Fruit fly (Drosophila melanogaster): ENCODE measurements around the gene Strump.
A peak's percentile ranks its signal among the peaks of the same experiment; 100 is the strongest.

The Strump gene

DNA sequence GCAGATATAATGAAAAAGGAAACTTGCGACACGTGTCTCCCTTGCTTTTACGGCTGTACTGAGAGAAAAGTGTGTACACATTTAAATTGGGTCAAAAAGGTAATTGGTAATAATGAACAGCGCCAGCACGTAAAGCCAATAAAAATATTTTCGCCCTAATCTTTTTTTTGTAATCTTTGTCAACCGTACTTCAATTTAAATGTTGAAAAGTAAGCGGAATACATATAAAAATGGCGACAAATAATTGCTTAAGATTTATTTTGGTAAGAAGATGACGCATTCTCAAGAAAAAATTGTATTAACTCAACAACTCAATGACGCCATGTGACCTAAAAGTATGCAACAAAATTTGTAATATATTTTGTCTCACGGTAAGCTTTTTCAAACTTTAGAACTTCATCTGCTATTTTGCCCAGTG is 26.0 kb downstream of the Strump start (continued):
- TF ChIP-seq CG11504 (tag; optimal IDR thresholded peaks at IDR 0.05) (peak; percentile 63), dpn (GFP tag; optimal IDR thresholded peaks at IDR 0.05) (peak; percentile 15 to 37), odd (GFP tag; optimal IDR thresholded peaks at IDR 0.05) (no peak), rib (GFP tag; IDR thresholded peaks at IDR 0.05) (no peak), Atf6 (GFP tag; IDR thresholded peaks at IDR 0.05) (no peak), CG4282 (GFP tag; optimal IDR thresholded peaks at IDR 0.05) (no peak), wdn (GFP tag; IDR thresholded peaks at IDR 0.05) (no peak), Dp (GFP tag; optimal IDR thresholded peaks at IDR 0.05) (no peak), phol (tag; optimal IDR thresholded peaks at IDR 0.05) (peak; percentile 38), wor (GFP tag; IDR thresholded peaks at IDR 0.05) (no peak), gro (GFP tag; optimal IDR thresholded peaks at IDR 0.05) (no peak), Fer1 (GFP tag; optimal IDR thresholded peaks at IDR 0.05) (peak; percentile 45), PHDP (tag; optimal IDR thresholded peaks at IDR 0.05) (peak; percentile 4), Vsx1 (GFP tag; optimal IDR thresholded peaks at IDR 0.05) (no peak), mld (GFP tag; IDR thresholded peaks at IDR 0.05; ENCODE audit: partially characterized antibody) (no peak), sens-2 (GFP tag; IDR thresholded peaks at IDR 0.05) (no peak), tio (GFP tag; optimal IDR thresholded peaks at IDR 0.05) (peak; percentile 22), Side (GFP tag; optimal IDR thresholded peaks at IDR 0.05) (no peak), CG10431 (GFP tag; optimal IDR thresholded peaks at IDR 0.05) (no peak), run (tag; optimal IDR thresholded peaks at IDR 0.05) (no peak), CG10267 (tag; optimal IDR thresholded peaks at IDR 0.05) (no peak), slou (GFP tag; optimal IDR thresholded peaks at IDR 0.05) (no peak), NFAT (GFP tag; IDR thresholded peaks at IDR 0.05) (no peak), Hey (tag; optimal IDR thresholded peaks at IDR 0.05) (peak; percentile 86), her (GFP tag; optimal IDR thresholded peaks at IDR 0.05) (no peak), Med (GFP tag) (peak; percentile 77), pan (optimal IDR thresholded peaks at IDR 0.05) (no peak), pan (GFP tag; optimal IDR thresholded peaks at IDR 0.05 in 1 of 2, IDR thresholded peaks at IDR 0.05 in 1 of 2) (no peak), sd (tag; optimal IDR thresholded peaks at IDR 0.05) (no peak), nmo (GFP tag; optimal IDR thresholded peaks at IDR 0.05) (peak; percentile 12), CG6272 (GFP tag; IDR thresholded peaks at IDR 0.05) (no peak), Abd-B (GFP tag; optimal IDR thresholded peaks at IDR 0.05) (peak; percentile 15), pita (GFP tag; optimal IDR thresholded peaks at IDR 0.05) (no peak), Scr (GFP tag; IDR thresholded peaks at IDR 0.05; ENCODE audit: partially characterized antibody) (no peak), CG10366 (GFP tag; IDR thresholded peaks at IDR 0.05) (no peak), stc (GFP tag; IDR thresholded peaks at IDR 0.05) (no peak), CG10565 (GFP tag; optimal IDR thresholded peaks at IDR 0.05) (no peak), fd102C (GFP tag; optimal IDR thresholded peaks at IDR 0.05) (no peak), CG12744 (GFP tag; optimal IDR thresholded peaks at IDR 0.05) (no peak), CG15479 (GFP tag; optimal IDR thresholded peaks at IDR 0.05) (no peak), CG7839 (tag; optimal IDR thresholded peaks at IDR 0.05) (peak; percentile 48), CG1602 (GFP tag; optimal IDR thresholded peaks at IDR 0.05) (peak; percentile 1), CG11695 (GFP tag; IDR thresholded peaks at IDR 0.05) (no peak), sisA (GFP tag; IDR thresholded peaks at IDR 0.05) (no peak), Xrp1 (GFP tag; IDR thresholded peaks at IDR 0.05) (no peak), maf-S (GFP tag; optimal IDR thresholded peaks at IDR 0.05) (no peak), Mes4 (GFP tag; optimal IDR thresholded peaks at IDR 0.05) (no peak), toy (GFP tag; IDR thresholded peaks at IDR 0.05) (no peak), CG9437 (GFP tag; optimal IDR thresholded peaks at IDR 0.05) (peak; percentile 37), trh (GFP tag; optimal IDR thresholded peaks at IDR 0.05) (no peak), Mad (GFP tag; optimal IDR thresholded peaks at IDR 0.05) (no peak), CG12104 (GFP tag; optimal IDR thresholded peaks at IDR 0.05) (peak; percentile 16)
